ENCODE assay signal across 2 fruit fly cellular contexts in the genomic region with DNA sequence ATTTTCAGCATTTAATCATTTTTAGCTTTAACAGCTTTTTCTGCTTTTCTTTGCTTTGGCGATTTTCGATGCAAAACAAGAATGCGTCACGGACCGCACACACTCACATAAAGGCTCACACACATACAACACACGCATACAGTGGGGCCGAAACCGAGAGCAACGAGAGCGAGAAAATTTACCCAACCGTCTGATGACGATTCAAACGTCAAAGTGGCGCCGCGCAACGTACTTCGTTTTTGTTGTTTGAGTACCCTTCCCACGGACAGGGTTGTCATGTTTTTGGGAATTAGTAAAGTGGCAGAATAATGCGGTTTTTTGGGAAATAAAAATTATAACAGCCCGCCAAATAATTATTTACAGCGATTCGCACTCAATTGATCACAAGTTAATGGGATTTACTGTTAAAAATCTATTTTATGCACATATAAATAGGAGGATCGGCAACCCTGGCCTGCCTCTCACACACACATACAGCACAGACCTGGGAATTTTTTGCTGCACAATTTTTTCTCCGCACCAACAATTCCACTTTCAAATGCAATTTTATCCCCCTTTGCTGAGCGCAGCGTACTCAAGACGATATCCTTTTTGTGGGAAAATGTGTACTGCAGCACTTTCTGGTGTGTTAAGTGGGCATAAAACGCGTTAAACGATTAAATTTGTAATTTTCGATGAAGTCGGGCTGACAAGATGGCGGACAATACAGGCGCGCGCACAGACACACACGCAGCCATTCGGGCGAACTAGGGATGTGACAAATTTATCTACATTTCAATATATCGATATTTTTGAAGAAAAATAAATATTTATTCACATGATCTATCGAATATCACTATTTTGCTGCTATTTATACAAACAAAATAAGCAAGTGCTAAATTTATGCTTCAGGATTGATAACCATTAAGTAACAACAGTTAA.
TF ChIP-seq lines count a peak whose summit lies in the region.

No protein-coding gene starts in this region.

TF ChIP-seq in whole organism, embryonic, 481 proteins besides CTCF, POLR2A, EP300 and RAD21 (continued from another document and continues in another):
- TF ChIP-seq knrl (GFP tag; IDR thresholded peaks at IDR 0.05; lab: Robert Waterston, UW; ENCODE audit: partially characterized antibody) (peak; percentile 59), Sry-β (GFP tag; optimal IDR thresholded peaks at IDR 0.05; lab: Kevin White, UChicago) (peak; percentile 51), gcm2 (GFP tag; optimal IDR thresholded peaks at IDR 0.05; lab: Kevin White, UChicago) (peak; percentile 52), sug (tag; optimal IDR thresholded peaks at IDR 0.05; lab: Kevin White, UChicago) (peak; percentile 93), CG31224 (GFP tag; IDR thresholded peaks at IDR 0.05; lab: Robert Waterston, UW) (peak; percentile 87), sim (GFP tag; IDR thresholded peaks at IDR 0.05; lab: Robert Waterston, UW) (peak; percentile 89), Max (GFP tag; optimal IDR thresholded peaks at IDR 0.05; lab: Kevin White, UChicago) (peak; percentile 92), ewg (GFP tag; optimal IDR thresholded peaks at IDR 0.05; lab: Kevin White, UChicago) (peak; percentile 80), ato (GFP tag; IDR thresholded peaks at IDR 0.05; lab: Robert Waterston, UW; ENCODE audit: partially characterized antibody) (no peak), lov (optimal IDR thresholded peaks at IDR 0.05; lab: Kevin White, UChicago) (no peak), lov (GFP tag; IDR thresholded peaks at IDR 0.05; lab: Robert Waterston, UW) (peak; percentile 87), Fer2 (tag; optimal IDR thresholded peaks at IDR 0.05; lab: Kevin White, UChicago) (peak; percentile 92), al (GFP tag; IDR thresholded peaks at IDR 0.05; lab: Robert Waterston, UW) (peak; percentile 86), Bdp1 (GFP tag; optimal IDR thresholded peaks at IDR 0.05; lab: Kevin White, UChicago) (peak; percentile 86), z (GFP tag; IDR thresholded peaks at IDR 0.05; lab: Robert Waterston, UW) (peak; percentile 55; the same call in 1 of the 3 replicates), Hey (tag; optimal IDR thresholded peaks at IDR 0.05; lab: Kevin White, UChicago) (peak; percentile 81), lmd (GFP tag; IDR thresholded peaks at IDR 0.05; lab: Robert Waterston, UW) (peak; percentile 91), CG17328 (GFP tag; IDR thresholded peaks at IDR 0.05; lab: Robert Waterston, UW) (peak; percentile 94), CG6813 (GFP tag; optimal IDR thresholded peaks at IDR 0.05; lab: Kevin White, UChicago) (peak; percentile 95), gce (GFP tag; IDR thresholded peaks at IDR 0.05; lab: Robert Waterston, UW) (peak; percentile 86), CG3847 (GFP tag; IDR thresholded peaks at IDR 0.05; lab: Robert Waterston, UW) (peak; percentile 92), CG11560 (tag; IDR thresholded peaks at IDR 0.05; lab: Robert Waterston, UW) (peak; percentile 97), PHDP (tag; optimal IDR thresholded peaks at IDR 0.05; lab: Kevin White, UChicago) (peak; percentile 95), NFAT (GFP tag; IDR thresholded peaks at IDR 0.05; lab: Robert Waterston, UW) (peak; percentile 88), Gsc (GFP tag; IDR thresholded peaks at IDR 0.05; lab: Robert Waterston, UW) (no peak), shn (GFP tag; optimal IDR thresholded peaks at IDR 0.05; lab: Kevin White, UChicago) (peak; percentile 91), tgo (GFP tag; IDR thresholded peaks at IDR 0.05; lab: Robert Waterston, UW) (peak; percentile 90), CG10209 (GFP tag; optimal IDR thresholded peaks at IDR 0.05; lab: Kevin White, UChicago) (peak; percentile 91), MESR4 (GFP tag; optimal IDR thresholded peaks at IDR 0.05; lab: Kevin White, UChicago) (peak; percentile 97), tap (tag; optimal IDR thresholded peaks at IDR 0.05; lab: Kevin White, UChicago) (peak; percentile 93), CG17612 (GFP tag; IDR thresholded peaks at IDR 0.05; lab: Robert Waterston, UW) (peak; percentile 77), Gug (GFP tag; IDR thresholded peaks at IDR 0.05; lab: Robert Waterston, UW) (peak; percentile 85), run (tag; optimal IDR thresholded peaks at IDR 0.05; lab: Kevin White, UChicago) (peak; percentile 89), CG4404 (GFP tag; IDR thresholded peaks at IDR 0.05; lab: Robert Waterston, UW) (peak; percentile 84), inv (GFP tag; IDR thresholded peaks at IDR 0.05; lab: Robert Waterston, UW; ENCODE audit: partially characterized antibody) (peak; percentile 32; the same call in 1 of the 2 replicates), CG9876 (GFP tag; optimal IDR thresholded peaks at IDR 0.05; lab: Kevin White, UChicago) (peak; percentile 83), ro (GFP tag; IDR thresholded peaks at IDR 0.05; lab: Robert Waterston, UW) (no peak; the same call in 1 of the 2 replicates), CG7963 (GFP tag; IDR thresholded peaks at IDR 0.05; lab: Robert Waterston, UW; ENCODE audit: partially characterized antibody) (peak; percentile 57; the same call in 2 of the 3 replicates), CG32532 (GFP tag; IDR thresholded peaks at IDR 0.05; lab: Robert Waterston, UW) (peak; percentile 95), otp (GFP tag; IDR thresholded peaks at IDR 0.05; lab: Robert Waterston, UW) (peak; percentile 89), vfl (GFP tag; optimal IDR thresholded peaks at IDR 0.05; lab: Kevin White, UChicago) (peak; percentile 92), en (GFP tag; optimal IDR thresholded peaks at IDR 0.05; lab: Kevin White, UChicago) (peak; percentile 85), Awh (GFP tag; IDR thresholded peaks at IDR 0.05; lab: Robert Waterston, UW) (peak; percentile 88), Dip2 (GFP tag; IDR thresholded peaks at IDR 0.05; lab: Robert Waterston, UW) (no peak), Scr (GFP tag; IDR thresholded peaks at IDR 0.05; lab: Robert Waterston, UW; ENCODE audit: partially characterized antibody) (peak; percentile 76), corto (GFP tag; optimal IDR thresholded peaks at IDR 0.05; lab: Kevin White, UChicago) (peak; percentile 86), CG15601 (tag; optimal IDR thresholded peaks at IDR 0.05; lab: Kevin White, UChicago) (peak; percentile 90), chm (GFP tag; IDR thresholded peaks at IDR 0.05; lab: Robert Waterston, UW) (peak; percentile 72), Sry-δ (GFP tag; optimal IDR thresholded peaks at IDR 0.05; lab: Kevin White, UChicago) (peak; percentile 79), CG14014 (GFP tag; IDR thresholded peaks at IDR 0.05; lab: Robert Waterston, UW) (peak; percentile 94), CG9215 (GFP tag; IDR thresholded peaks at IDR 0.05; lab: Robert Waterston, UW) (peak; percentile 81), CG18764 (GFP tag; optimal IDR thresholded peaks at IDR 0.05; lab: Kevin White, UChicago) (peak; percentile 81), amos (GFP tag; IDR thresholded peaks at IDR 0.05; lab: Robert Waterston, UW; ENCODE audit: partially characterized antibody) (peak; percentile 71), CG10959 (GFP tag; IDR thresholded peaks at IDR 0.05; lab: Robert Waterston, UW) (peak; percentile 89), row (GFP tag; IDR thresholded peaks at IDR 0.05; lab: Robert Waterston, UW) (peak; percentile 98), BEAF-32 (GFP tag; optimal IDR thresholded peaks at IDR 0.05; lab: Kevin White, UChicago) (peak; percentile 83), Sin3A (optimal IDR thresholded peaks at IDR 0.05; lab: Kevin White, UChicago) (no peak), her (GFP tag; optimal IDR thresholded peaks at IDR 0.05; lab: Kevin White, UChicago) (peak; percentile 90), slbo (GFP tag; IDR thresholded peaks at IDR 0.05; lab: Robert Waterston, UW) (peak; percentile 94)

TF ChIP-seq in whole organism, prepupa, 60 proteins besides CTCF, POLR2A, EP300 and RAD21 (continued from another document):
- TF ChIP-seq CG6276 (GFP tag; optimal IDR thresholded peaks at IDR 0.05; lab: Kevin White, UChicago) (peak; percentile 93), Eip75B (GFP tag; optimal IDR thresholded peaks at IDR 0.05; lab: Kevin White, UChicago) (peak; percentile 94), esn (GFP tag; optimal IDR thresholded peaks at IDR 0.05; lab: Kevin White, UChicago) (peak; percentile 96), CG8319 (GFP tag; optimal IDR thresholded peaks at IDR 0.05; lab: Kevin White, UChicago) (peak; percentile 84), CG11902 (GFP tag; optimal IDR thresholded peaks at IDR 0.05; lab: Kevin White, UChicago) (peak; percentile 88), Hr38 (GFP tag; optimal IDR thresholded peaks at IDR 0.05; lab: Kevin White, UChicago) (no peak), Gug (GFP tag; IDR thresholded peaks at IDR 0.05; lab: Robert Waterston, UW) (peak; percentile 93), Sox14 (GFP tag; optimal IDR thresholded peaks at IDR 0.05; lab: Kevin White, UChicago) (peak; percentile 95), CG7368 (GFP tag; optimal IDR thresholded peaks at IDR 0.05; lab: Kevin White, UChicago) (peak; percentile 85), CG6854 (GFP tag; optimal IDR thresholded peaks at IDR 0.05; lab: Kevin White, UChicago) (peak; percentile 94), CG3032 (tag; optimal IDR thresholded peaks at IDR 0.05; lab: Kevin White, UChicago) (peak; percentile 92), CG15336 (GFP tag; IDR thresholded peaks at IDR 0.05; lab: Robert Waterston, UW) (peak; percentile 94), fd85E (GFP tag; optimal IDR thresholded peaks at IDR 0.05; lab: Kevin White, UChicago) (peak; percentile 87), CG32006 (GFP tag; optimal IDR thresholded peaks at IDR 0.05; lab: Kevin White, UChicago) (peak; percentile 92)
